Fruit fly (Drosophila melanogaster): ENCODE data around the gene CG33099.

Gene CG33099

DNA sequence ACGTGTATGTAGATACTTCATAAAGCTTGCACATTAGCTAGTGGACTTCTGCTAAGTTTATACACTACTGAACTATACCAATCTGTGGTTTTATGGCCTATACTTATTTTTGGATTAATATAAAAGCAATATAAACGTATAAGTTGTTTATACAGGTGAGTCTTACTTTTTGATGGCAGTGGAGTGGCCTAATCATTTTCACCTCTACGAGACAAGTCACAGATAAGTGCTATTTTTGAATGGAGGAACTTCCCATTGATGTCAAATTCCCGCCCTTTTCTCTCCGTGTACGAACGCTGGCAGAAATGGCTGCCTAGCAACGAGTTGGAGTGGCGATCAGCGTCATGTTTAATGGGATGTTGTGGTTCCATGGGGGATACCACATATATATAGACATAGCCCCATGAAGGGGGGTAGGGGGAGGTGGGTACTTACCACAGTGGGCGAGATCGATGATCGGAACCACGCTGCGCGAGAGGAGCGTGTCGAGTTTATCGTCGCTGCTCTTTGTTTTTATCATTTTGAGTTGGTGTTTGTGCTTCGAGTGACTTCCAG, 3.9 kb downstream of the CG33099 start (continued):
- TF ChIP-seq Sox14 (GFP tag; optimal IDR thresholded peaks at IDR 0.05) (peak; percentile 17), CG3032 (tag; optimal IDR thresholded peaks at IDR 0.05) (no peak), Eip75B (GFP tag; optimal IDR thresholded peaks at IDR 0.05) (peak; percentile 56), Met (GFP tag; optimal IDR thresholded peaks at IDR 0.05) (peak; percentile 37), Sox15 (GFP tag; optimal IDR thresholded peaks at IDR 0.05) (peak; percentile 13), CG11294 (GFP tag; IDR thresholded peaks at IDR 0.05) (no peak), CG32006 (GFP tag; optimal IDR thresholded peaks at IDR 0.05) (peak; percentile 67), ss (GFP tag; optimal IDR thresholded peaks at IDR 0.05) (peak; percentile 35 to 61), CG10669 (GFP tag; optimal IDR thresholded peaks at IDR 0.05) (peak; percentile 34), Eip93F (GFP tag; optimal IDR thresholded peaks at IDR 0.05) (no peak), CG16779 (tag; optimal IDR thresholded peaks at IDR 0.05) (no peak), OdsH (GFP tag; optimal IDR thresholded peaks at IDR 0.05) (peak; percentile 28), CG9139 (GFP tag; optimal IDR thresholded peaks at IDR 0.05) (peak; percentile 30), CG8632 (GFP tag; optimal IDR thresholded peaks at IDR 0.05) (no peak)

DNA sequence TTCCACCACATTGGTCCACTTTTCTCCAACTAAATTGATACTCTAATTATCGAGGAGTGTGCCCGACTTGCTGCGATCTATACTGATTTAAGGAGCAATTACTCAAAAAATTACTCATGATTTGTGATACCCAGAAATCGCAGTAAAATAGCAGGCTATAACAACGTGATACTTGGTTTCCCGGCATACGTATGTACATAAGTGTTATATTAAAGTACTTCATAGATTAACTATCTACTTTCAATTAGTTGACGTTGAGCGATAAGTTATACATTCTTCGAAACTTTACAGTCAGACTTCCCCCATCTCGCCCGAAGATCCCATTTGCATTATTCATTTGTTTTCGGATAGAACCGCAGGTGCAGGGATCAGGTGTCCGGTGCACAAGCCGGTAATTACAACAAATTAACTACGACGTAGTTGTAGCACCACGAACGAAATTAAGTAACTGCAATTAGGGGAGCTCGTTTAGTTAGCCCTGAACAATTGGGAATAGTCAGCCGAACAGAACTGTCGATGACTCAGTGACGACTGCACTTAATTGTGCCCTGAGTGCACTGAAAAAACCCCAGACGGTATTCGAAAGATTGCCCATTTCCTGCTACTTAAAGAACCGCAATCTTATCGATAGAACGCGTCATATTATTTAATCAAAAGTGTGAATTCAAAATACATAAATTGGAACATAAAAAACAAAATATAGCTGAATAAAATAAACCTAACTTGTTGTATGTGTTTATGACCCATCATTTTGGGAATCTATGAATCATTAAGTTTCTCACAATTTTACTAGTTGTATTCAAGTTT, 4.6 kb downstream of the CG33099 start:
- no peak for TF ChIP-seq acj6 (GFP tag; optimal IDR thresholded peaks at IDR 0.05)
- 0 out of 3 replicates have a peak, but pooled peaks have one; percentile 26 for TF ChIP-seq CG6163 (GFP tag; IDR thresholded peaks at IDR 0.05)
- no peak for TF ChIP-seq Ets21C (GFP tag; optimal IDR thresholded peaks at IDR 0.05)
- TF ChIP-seq ss (GFP tag; optimal IDR thresholded peaks at IDR 0.05), result peak in 1 of 2 experiments; percentile 20
- no peak for TF ChIP-seq Lpt (GFP tag; optimal IDR thresholded peaks at IDR 0.05)
- TF ChIP-seq CG6808 (GFP tag; optimal IDR thresholded peaks at IDR 0.05), result peak; percentile 27
- TF ChIP-seq CG32006 (GFP tag; optimal IDR thresholded peaks at IDR 0.05), result no peak
- no peak for TF ChIP-seq net (GFP tag; optimal IDR thresholded peaks at IDR 0.05)
- peak; percentile 2 for TF ChIP-seq vri (GFP tag; optimal IDR thresholded peaks at IDR 0.05)
- TF ChIP-seq Gug (GFP tag; IDR thresholded peaks at IDR 0.05), result no peak
- TF ChIP-seq lz (GFP tag; optimal IDR thresholded peaks at IDR 0.05), result peak; percentile 14
- TF ChIP-seq fkh (GFP tag; optimal IDR thresholded peaks at IDR 0.05), result no peak

DNA sequence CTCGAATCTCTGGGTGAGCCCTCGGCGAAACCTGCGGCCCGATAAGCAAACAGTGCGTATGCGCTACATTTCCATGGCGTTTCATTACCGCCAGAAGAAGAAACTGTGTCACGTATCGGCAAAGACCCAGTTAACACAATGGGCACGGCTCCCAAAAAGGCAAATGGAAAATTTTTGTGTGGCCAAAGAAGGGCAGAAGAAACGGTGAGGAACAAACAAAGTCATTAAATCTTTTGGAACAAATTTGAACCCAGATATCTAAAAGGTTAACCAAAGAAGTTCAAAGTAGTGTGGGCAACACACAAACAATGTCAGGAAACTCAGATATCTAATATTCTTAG, 5.3 kb downstream of the CG33099 start:
- no peak for TF ChIP-seq pdm3 (GFP tag; optimal IDR thresholded peaks at IDR 0.05)
- no peak for TF ChIP-seq lz (GFP tag; optimal IDR thresholded peaks at IDR 0.05)
- TF ChIP-seq svp (GFP tag), result peak; percentile 62

DNA sequence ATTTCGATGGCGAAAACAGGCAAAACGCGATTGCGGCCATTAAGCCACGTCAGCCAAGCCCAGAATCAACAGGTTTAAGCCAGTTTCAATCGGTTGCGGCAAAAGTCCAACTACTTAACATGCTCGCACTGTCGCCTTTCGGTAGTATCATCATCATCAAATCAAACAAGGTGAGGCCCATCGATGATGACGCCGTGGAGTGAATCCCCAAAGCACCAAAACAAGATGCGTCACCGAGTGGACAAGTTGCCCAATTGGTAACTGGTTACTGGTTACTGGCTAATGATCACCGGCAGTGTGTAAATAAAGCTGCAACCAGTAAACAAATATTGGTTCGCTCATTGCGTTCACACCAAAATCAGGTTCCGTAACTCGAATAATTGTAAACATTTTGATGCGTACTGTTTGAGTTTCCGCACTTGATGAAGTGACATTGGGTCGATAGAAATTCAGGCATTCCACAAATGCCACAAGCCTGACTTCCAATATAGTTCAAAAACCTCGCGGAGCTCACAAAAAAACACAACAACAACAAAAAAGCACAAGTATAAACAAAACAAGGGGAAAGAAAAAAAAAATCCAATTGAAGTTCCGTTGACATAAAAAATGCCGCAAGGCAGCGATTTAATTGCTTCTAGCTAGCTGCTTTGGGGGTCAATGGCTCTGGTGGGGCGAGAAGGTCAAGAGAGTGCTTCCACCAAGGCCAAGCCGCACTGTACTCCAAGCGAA, 5.9 kb downstream of the CG33099 start:
- no peak for TF ChIP-seq Lpt (GFP tag; optimal IDR thresholded peaks at IDR 0.05)
- peak; percentile 14 for TF ChIP-seq fd85E (GFP tag; optimal IDR thresholded peaks at IDR 0.05)
- TF ChIP-seq esn (GFP tag; optimal IDR thresholded peaks at IDR 0.05), result peak; percentile 49
- TF ChIP-seq CG16779 (tag; optimal IDR thresholded peaks at IDR 0.05), result no peak
- TF ChIP-seq CG34406 (GFP tag; optimal IDR thresholded peaks at IDR 0.05), result peak; percentile 10
- TF ChIP-seq Ets21C (GFP tag; optimal IDR thresholded peaks at IDR 0.05), result peak; percentile 18
- TF ChIP-seq dsx (GFP tag; optimal IDR thresholded peaks at IDR 0.05; ENCODE audit: poor library complexity, severe bottlenecking), result no peak
- TF ChIP-seq acj6 (GFP tag; optimal IDR thresholded peaks at IDR 0.05), result no peak
- no peak for TF ChIP-seq spab (GFP tag; optimal IDR thresholded peaks at IDR 0.05)
- TF ChIP-seq lz (GFP tag; optimal IDR thresholded peaks at IDR 0.05), result peak; percentile 19
- peak; percentile 86 for TF ChIP-seq svp (GFP tag)
- peak; percentile 23 for TF ChIP-seq CG8632 (GFP tag; optimal IDR thresholded peaks at IDR 0.05)
- TF ChIP-seq topi (GFP tag; optimal IDR thresholded peaks at IDR 0.05), result peak; percentile 7
- TF ChIP-seq pdm3 (GFP tag; optimal IDR thresholded peaks at IDR 0.05), result peak; percentile 27
- TF ChIP-seq CG6808 (GFP tag; optimal IDR thresholded peaks at IDR 0.05), result no peak
- peak; percentile 30 for TF ChIP-seq Hr39 (GFP tag; optimal IDR thresholded peaks at IDR 0.05)
- no peak for TF ChIP-seq CG11294 (GFP tag; IDR thresholded peaks at IDR 0.05)
- no peak for TF ChIP-seq CG11762 (GFP tag; optimal IDR thresholded peaks at IDR 0.05; ENCODE audit: insufficient read depth)
- no peak for TF ChIP-seq cyc (GFP tag; optimal IDR thresholded peaks at IDR 0.05)
- TF ChIP-seq Eip75B (GFP tag; optimal IDR thresholded peaks at IDR 0.05), result peak; percentile 1
- TF ChIP-seq CG8319 (GFP tag; optimal IDR thresholded peaks at IDR 0.05), result no peak
- TF ChIP-seq vri (GFP tag; optimal IDR thresholded peaks at IDR 0.05), result no peak
- TF ChIP-seq CG8119 (GFP tag; IDR thresholded peaks at IDR 0.05), result no peak
- TF ChIP-seq CG6276 (GFP tag; optimal IDR thresholded peaks at IDR 0.05), result no peak
- no peak for TF ChIP-seq CG3032 (tag; optimal IDR thresholded peaks at IDR 0.05)
- TF ChIP-seq Eip78C (GFP tag), result peak; percentile 82
- TF ChIP-seq CG10669 (GFP tag; optimal IDR thresholded peaks at IDR 0.05), result no peak
- TF ChIP-seq net (GFP tag; optimal IDR thresholded peaks at IDR 0.05), result peak; percentile 14
- peak; percentile 6 for TF ChIP-seq CG32006 (GFP tag; optimal IDR thresholded peaks at IDR 0.05)
- no peak for TF ChIP-seq dac (GFP tag; optimal IDR thresholded peaks at IDR 0.05)

All from whole organism, prepupa.